Fruit fly (Drosophila melanogaster) whole organism, embryonic: Measurements from ENCODE around the gene CG11999.

Experiments
- Atf3 ChIP-seq: fragments of 200-800 bp; sonication (Bioruptor generic); optimal IDR thresholded peaks from 3 replicates; lab custom pipeline; 2016; ENCODE audit warnings: missing biosample characterization, missing genetic modification characterization
- Awh ChIP-seq: fragments of 200-800 bp; sonication (Bioruptor generic); IDR thresholded peaks from 2 replicates; pipeline ENCODE4, ENCODE4 v1.3.6; 2022; ENCODE audit warnings: missing biosample characterization, missing genetic modification characterization
- CG10321 ChIP-seq: fragments of 200-800 bp; sonication (Bioruptor generic); IDR thresholded peaks from 2 replicates; pipeline ENCODE4 v1.3.6; 2022; ENCODE audit warnings: missing biosample characterization, missing genetic modification characterization
- CG10543 ChIP-seq: fragments of 200-800 bp; sonication (Bioruptor generic); optimal IDR thresholded peaks from 3 replicates; lab custom pipeline; 2017; ENCODE audit warnings: missing biosample characterization, mild to moderate bottlenecking, missing genetic modification characterization, moderate library complexity
- CG11504 ChIP-seq: fragments of 200-800 bp; sonication (Bioruptor generic); optimal IDR thresholded peaks from 3 replicates; lab custom pipeline; 2019; ENCODE audit warnings: missing biosample characterization, mild to moderate bottlenecking, missing genetic modification characterization, moderate library complexity
- CG12071 ChIP-seq: fragments of 200-800 bp; sonication (Bioruptor generic); optimal IDR thresholded peaks from 3 replicates; lab custom pipeline; 2018; ENCODE audit warnings: missing biosample characterization, mild to moderate bottlenecking, missing genetic modification characterization
- CG14050 ChIP-seq: fragments of 200-800 bp; sonication (Bioruptor generic); IDR thresholded peaks from 3 replicates; pipeline ENCODE4 v1.3.6; 2022; ENCODE audit warnings: missing biosample characterization, missing genetic modification characterization
- CG16779 ChIP-seq: fragments of 200-800 bp; sonication (Bioruptor generic); IDR thresholded peaks from 2 replicates; pipeline ENCODE4 v1.3.6; 2022; ENCODE audit warnings: missing biosample characterization, missing genetic modification characterization
- CG17912 ChIP-seq: fragments of 200-800 bp; sonication (Bioruptor generic); optimal IDR thresholded peaks from 2 replicates; lab custom pipeline; 2018; ENCODE audit warnings: missing biosample characterization, mild to moderate bottlenecking, missing genetic modification characterization
- CG2116 ChIP-seq: fragments of 200-800 bp; sonication (Bioruptor generic); optimal IDR thresholded peaks from 3 replicates; lab custom pipeline; 2018; ENCODE audit warnings: missing biosample characterization, mild to moderate bottlenecking, missing genetic modification characterization
- CG32767 ChIP-seq: fragments of 200-800 bp; sonication (Bioruptor generic); IDR thresholded peaks from 2 replicates; pipeline ENCODE4 v1.3.6; 2022; ENCODE audit warnings: missing biosample characterization, missing genetic modification characterization
- CG34422 ChIP-seq: fragments of 200-800 bp; sonication (Bioruptor generic); IDR thresholded peaks from 3 replicates; pipeline ENCODE4 v1.3.6; 2022; ENCODE audit warnings: missing biosample characterization, missing genetic modification characterization
- CG4328 ChIP-seq: fragments of 200-800 bp; sonication (Bioruptor generic); optimal IDR thresholded peaks from 3 replicates; lab custom pipeline; 2017; ENCODE audit warnings: missing biosample characterization, missing genetic modification reagents, missing genetic modification characterization
- CG4854 ChIP-seq: fragments of 200-800 bp; sonication (Bioruptor generic); optimal IDR thresholded peaks from 2 replicates; lab custom pipeline; 2016; ENCODE audit warnings: missing biosample characterization, missing genetic modification characterization, inconsistent platforms
- CG5953 ChIP-seq: fragments of 200-800 bp; sonication (Bioruptor generic); IDR thresholded peaks from 2 replicates; pipeline ENCODE4 v1.3.6; 2022; ENCODE audit warnings: missing biosample characterization, missing genetic modification characterization
- Camta ChIP-seq: fragments of 200-800 bp; sonication (Bioruptor generic); optimal IDR thresholded peaks from 2 replicates; lab custom pipeline; 2016; ENCODE audit warnings: missing biosample characterization, missing genetic modification characterization
- D19A ChIP-seq: fragments of 200-800 bp; optimal IDR thresholded peaks from 3 replicates; lab custom pipeline; 2019; ENCODE audit warnings: missing biosample characterization, mild to moderate bottlenecking, missing genetic modification characterization, moderate library complexity
- Dll ChIP-seq: fragments of 200-800 bp; sonication (Bioruptor generic); IDR thresholded peaks from 4 replicates; pipeline ENCODE4 v1.3.6; 2022; ENCODE audit warnings: missing biosample characterization, missing genetic modification characterization; ENCODE audit not compliant: partially characterized antibody
- Eip74EF ChIP-seq, 2 experiments: fragments of 200-800 bp in 1 of 2; fragments of >200 bp in 1 of 2; sonication (Bioruptor generic) in 1 of 2; optimal IDR thresholded peaks; 2 replicates each; lab custom pipeline; 2017 to 2019; ENCODE audit warnings: missing biosample characterization in 2 of 2, missing genetic modification characterization in 2 of 2, mild to moderate bottlenecking in 1 of 2, moderate library complexity in 1 of 2
- Elba2 ChIP-seq: fragments of 200-800 bp; sonication (Bioruptor generic); optimal IDR thresholded peaks from 3 replicates; lab custom pipeline; 2016; ENCODE audit warnings: missing biosample characterization, missing genetic modification characterization
- GATAe ChIP-seq: fragments of 200-800 bp; sonication (Bioruptor generic); conservative IDR thresholded peaks from 2 replicates; pipeline ENCODE4 v1.3.6; 2022; ENCODE audit warnings: missing biosample characterization, missing genetic modification characterization
- Gug ChIP-seq: fragments of 200-800 bp; sonication (Bioruptor generic); IDR thresholded peaks from 4 replicates; pipeline ENCODE4 v1.3.6; 2022; ENCODE audit warnings: missing biosample characterization, missing genetic modification characterization
- Hmr ChIP-seq: fragments of 200-800 bp; sonication (Bioruptor generic); optimal IDR thresholded peaks from 3 replicates; lab custom pipeline; 2017; ENCODE audit warnings: mild to moderate bottlenecking, missing biosample characterization, missing genetic modification reagents, missing genetic modification characterization
- MBD-R2 ChIP-seq: fragments of 200-800 bp; sonication (Bioruptor generic); IDR thresholded peaks from 2 replicates; pipeline ENCODE4 v1.3.6; 2022; ENCODE audit warnings: missing biosample characterization, missing genetic modification characterization
- MESR4 ChIP-seq: fragments of 200-800 bp; sonication (Bioruptor generic); optimal IDR thresholded peaks from 2 replicates; lab custom pipeline; 2018; ENCODE audit warnings: missing biosample characterization, mild to moderate bottlenecking, missing genetic modification characterization, moderate library complexity
- Optix ChIP-seq: fragments of 200-800 bp; sonication (Bioruptor generic); IDR thresholded peaks from 3 replicates; pipeline ENCODE4 v1.3.6; 2022; ENCODE audit warnings: missing biosample characterization, missing genetic modification characterization
- Rfx ChIP-seq: fragments of 200-800 bp; sonication (Bioruptor generic); IDR thresholded peaks from 2 replicates; pipeline ENCODE4 v1.3.6; 2022; ENCODE audit warnings: missing biosample characterization, missing genetic modification characterization
- Sox102F ChIP-seq: fragments of 200-800 bp; sonication (Bioruptor generic); optimal IDR thresholded peaks from 2 replicates; lab custom pipeline; 2018; ENCODE audit warnings: missing biosample characterization, mild to moderate bottlenecking, missing genetic modification characterization, moderate library complexity
- Sry-β ChIP-seq: fragments of 200-800 bp; sonication (Bioruptor generic); optimal IDR thresholded peaks from 2 replicates; lab custom pipeline; 2018; ENCODE audit warnings: missing biosample characterization, mild to moderate bottlenecking, missing genetic modification characterization, moderate library complexity
- Usf ChIP-seq: fragments of 200-800 bp; sonication (Bioruptor generic); optimal IDR thresholded peaks from 2 replicates; lab custom pipeline; 2017; ENCODE audit warnings: missing genotype, missing biosample characterization, missing genetic modification characterization
- abd-A ChIP-seq: fragments of 200-800 bp; sonication (Bioruptor generic); optimal IDR thresholded peaks from 3 replicates; lab custom pipeline; 2019; ENCODE audit warnings: missing biosample characterization, mild to moderate bottlenecking, missing genetic modification characterization, moderate library complexity
- bbx ChIP-seq: fragments of 200-800 bp; sonication (Bioruptor generic); IDR thresholded peaks from 2 replicates; pipeline ENCODE4 v1.3.6; 2022; ENCODE audit warnings: missing biosample characterization, missing genetic modification characterization; ENCODE audit not compliant: partially characterized antibody
- bcd ChIP-seq: fragments of 200-800 bp; sonication (Bioruptor generic); optimal IDR thresholded peaks from 2 replicates; lab custom pipeline; 2017; ENCODE audit warnings: missing biosample characterization, mild to moderate bottlenecking, missing genetic modification characterization
- btn ChIP-seq: fragments of 200-800 bp; sonication (Bioruptor generic); optimal IDR thresholded peaks from 2 replicates; lab custom pipeline; 2016; ENCODE audit warnings: missing biosample characterization, missing genetic modification characterization
- dysf ChIP-seq: fragments of 200-800 bp; sonication (Bioruptor generic); IDR thresholded peaks from 3 replicates; pipeline ENCODE4 v1.3.6; 2022; ENCODE audit warnings: missing biosample characterization, missing genetic modification characterization
- emc ChIP-seq: fragments of 200-800 bp; sonication (Bioruptor generic); optimal IDR thresholded peaks from 2 replicates; lab custom pipeline; 2016; ENCODE audit warnings: missing biosample characterization, missing genetic modification characterization
- gcm ChIP-seq: fragments of 200-800 bp; sonication (Bioruptor generic); optimal IDR thresholded peaks from 2 replicates; lab custom pipeline; 2019; ENCODE audit warnings: missing biosample characterization, mild to moderate bottlenecking, missing genetic modification characterization, moderate library complexity
- hbn ChIP-seq: fragments of 200-800 bp; sonication (Bioruptor generic); IDR thresholded peaks from 2 replicates; pipeline ENCODE4 v1.3.6; 2022; ENCODE audit warnings: missing biosample characterization, missing genetic modification characterization; ENCODE audit not compliant: partially characterized antibody
- jumu ChIP-seq: fragments of 200-800 bp; sonication (Bioruptor generic); optimal IDR thresholded peaks from 3 replicates; lab custom pipeline; 2016; ENCODE audit warnings: missing biosample characterization, missing genetic modification characterization
- lab ChIP-seq: fragments of 200-800 bp; sonication (Bioruptor generic); optimal IDR thresholded peaks from 3 replicates; lab custom pipeline; 2017; ENCODE audit warnings: missing biosample characterization, missing genetic modification characterization, mild to moderate bottlenecking, moderate library complexity, missing genetic modification reagents
- lmd ChIP-seq: fragments of 200-800 bp; sonication (Bioruptor generic); IDR thresholded peaks from 2 replicates; pipeline ENCODE4 v1.3.6; 2022; ENCODE audit warnings: missing biosample characterization, missing genetic modification characterization
- lov ChIP-seq, 2 experiments: fragments of 200-800 bp in 1 of 2; fragments of >200 bp in 1 of 2; sonication (Bioruptor generic) in 1 of 2; IDR thresholded peaks in 1 of 2; optimal IDR thresholded peaks in 1 of 2; 2 replicates in 1 of 2; 3 replicates in 1 of 2; pipeline versions ENCODE4 v1.3.6 to Lab custom; 2017 to 2022; ENCODE audit warnings: missing biosample characterization in 1 of 2, missing genetic modification characterization in 1 of 2
- luna ChIP-seq: fragments of 200-800 bp; sonication (Bioruptor generic); optimal IDR thresholded peaks from 2 replicates; lab custom pipeline; 2016; ENCODE audit warnings: missing biosample characterization, missing genetic modification characterization
- p53 ChIP-seq: fragments of 200-800 bp; sonication (Bioruptor generic); optimal IDR thresholded peaks from 2 replicates; lab custom pipeline; 2016; ENCODE audit warnings: missing biosample characterization, missing genetic modification characterization
- prd ChIP-seq, 3 experiments: fragments of >200 bp in 2 of 3; fragments of 200-800 bp in 1 of 3; sonication (Bioruptor generic) in 1 of 3; optimal IDR thresholded peaks in 2 of 3; IDR thresholded peaks in 1 of 3; 2 replicates in 2 of 3; 3 replicates in 1 of 3; pipeline versions ENCODE4 v1.3.6 to Lab custom; 2017 to 2022; ENCODE audit warnings: missing biosample characterization in 1 of 3, missing genetic modification characterization in 1 of 3
- sens ChIP-seq: fragments of 200-800 bp; sonication (Bioruptor generic); peaks from one replicate; lab custom pipeline; 2016; ENCODE audit warnings: missing biosample characterization, missing genetic modification characterization
- tap ChIP-seq: fragments of 200-800 bp; optimal IDR thresholded peaks from 3 replicates; lab custom pipeline; 2019; ENCODE audit warnings: missing biosample characterization, mild to moderate bottlenecking, missing genetic modification characterization, moderate library complexity
- unc-4 ChIP-seq: fragments of 200-800 bp; sonication (Bioruptor generic); IDR thresholded peaks from 2 replicates; pipeline ENCODE4 v1.3.6; 2022; ENCODE audit warnings: missing biosample characterization, missing genetic modification characterization; ENCODE audit not compliant: partially characterized antibody

The CG11999 gene

DNA sequence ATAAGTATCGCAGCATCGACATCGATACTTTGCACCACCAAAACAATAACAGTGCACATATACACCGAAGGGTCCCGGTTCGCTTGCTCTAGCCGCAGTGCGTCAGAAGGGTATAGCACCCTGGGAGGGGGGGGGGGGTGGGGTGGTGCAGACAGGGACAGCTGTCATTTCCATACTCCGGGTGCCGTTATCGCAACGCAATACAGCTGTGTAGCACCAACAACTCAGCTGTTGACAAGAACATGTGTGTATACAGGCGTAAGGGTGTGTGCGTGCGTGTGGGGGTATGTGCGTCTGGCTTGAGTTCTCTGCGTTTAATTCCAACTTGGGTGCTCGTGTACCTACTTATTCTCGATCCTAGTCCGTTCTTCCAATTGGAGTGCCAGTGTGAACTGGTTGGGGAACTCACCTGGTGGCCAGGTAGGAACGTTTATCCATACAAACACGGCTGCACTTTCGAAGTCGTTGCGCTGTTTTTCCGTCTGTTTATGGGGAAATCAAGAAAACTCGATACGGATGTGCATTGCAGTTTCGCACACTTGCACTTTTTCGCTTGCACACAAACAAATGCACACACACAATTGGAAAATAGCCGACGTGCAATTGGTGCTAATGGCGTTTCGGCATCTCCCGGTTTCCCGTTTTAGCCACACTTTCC, 13.1 kb upstream of the CG11999 start (continued):
- peak; percentile 18; the same call in 1 of the 4 replicates for TF ChIP-seq Dll (GFP tag; lab: Robert Waterston, UW)
- TF ChIP-seq Eip74EF (GFP tag; optimal IDR thresholded peaks at IDR 0.05; lab: Kevin White, UChicago): no peak
- no peak for TF ChIP-seq Optix (GFP tag; lab: Robert Waterston, UW)
- TF ChIP-seq lab: peak; percentile 61
- no peak for TF ChIP-seq Camta (GFP tag; lab: Kevin White, UChicago)
- TF ChIP-seq Hmr: peak; percentile 44
- peak; percentile 84 for TF ChIP-seq Elba2 (GFP tag; lab: Kevin White, UChicago)
- TF ChIP-seq CG14050 (GFP tag; lab: Robert Waterston, UW): no peak
- TF ChIP-seq bcd (GFP tag; lab: Kevin White, UChicago): no peak
- no peak for TF ChIP-seq CG11504 (tag; lab: Kevin White, UChicago)
- TF ChIP-seq CG34422 (GFP tag; lab: Robert Waterston, UW): peak; percentile 74; the same call in 2 of the 3 replicates
- TF ChIP-seq p53 (GFP tag; lab: Kevin White, UChicago): no peak
- peak; percentile 69 for TF ChIP-seq CG17912 (GFP tag; lab: Kevin White, UChicago)
- no peak for TF ChIP-seq GATAe (GFP tag; lab: Robert Waterston, UW)
- 0 out of 2 replicates have a peak, but pooled peaks have one; percentile 28 for TF ChIP-seq Awh (GFP tag; lab: Robert Waterston, UW)
- TF ChIP-seq Usf: no peak
- TF ChIP-seq CG5953: no peak
- TF ChIP-seq emc (GFP tag; lab: Kevin White, UChicago): no peak
- TF ChIP-seq CG32767: peak; percentile 79
- TF ChIP-seq tap (tag; lab: Kevin White, UChicago): peak; percentile 31
- 0 out of 2 replicates have a peak, but pooled peaks have one; percentile 13 for TF ChIP-seq unc-4
- peak; percentile 90 for TF ChIP-seq CG10543 (GFP tag; lab: Kevin White, UChicago)
- no peak for TF ChIP-seq sens (GFP tag; lab: Kevin White, UChicago)
- 0 out of 3 replicates have a peak, but pooled peaks have one; percentile 12 for TF ChIP-seq dysf (GFP tag; lab: Robert Waterston, UW)
- peak; percentile 6 for TF ChIP-seq abd-A (tag; lab: Kevin White, UChicago)
- TF ChIP-seq Atf3 (GFP tag; lab: Kevin White, UChicago): no peak
- peak; percentile 53 for TF ChIP-seq CG4328 (GFP tag; lab: Kevin White, UChicago)
- peak; percentile 13; the same call in 1 of the 2 replicates for TF ChIP-seq MBD-R2 (GFP tag; lab: Robert Waterston, UW)
- no peak for TF ChIP-seq Sox102F (GFP tag; lab: Kevin White, UChicago)
- TF ChIP-seq prd (optimal IDR thresholded peaks at IDR 0.05; lab: Kevin White, UChicago): no peak
- TF ChIP-seq prd (GFP tag; IDR thresholded peaks at IDR 0.05; lab: Robert Waterston, UW): no peak
- no peak for TF ChIP-seq CG4854 (GFP tag; lab: Kevin White, UChicago)
- peak; percentile 22 for TF ChIP-seq D19A (tag; lab: Kevin White, UChicago)
- no peak for TF ChIP-seq lov (optimal IDR thresholded peaks at IDR 0.05; lab: Kevin White, UChicago)
- 0 out of 3 replicates have a peak, but pooled peaks have one; percentile 19 for TF ChIP-seq lov (GFP tag; IDR thresholded peaks at IDR 0.05; lab: Robert Waterston, UW)
- no peak for TF ChIP-seq Gug
- no peak for TF ChIP-seq CG2116 (GFP tag; lab: Kevin White, UChicago)
- TF ChIP-seq hbn (GFP tag; lab: Robert Waterston, UW): peak; percentile 44; the same call in 1 of the 2 replicates
- peak; percentile 66 for TF ChIP-seq Rfx (GFP tag; lab: Robert Waterston, UW)
- no peak for TF ChIP-seq Sry-β (GFP tag; lab: Kevin White, UChicago)
- no peak for TF ChIP-seq jumu
- no peak for TF ChIP-seq lmd (GFP tag; lab: Robert Waterston, UW)
- TF ChIP-seq MESR4: no peak
- TF ChIP-seq CG16779 (GFP tag; lab: Robert Waterston, UW): no peak
- no peak for TF ChIP-seq btn (GFP tag; lab: Kevin White, UChicago)
- TF ChIP-seq luna: no peak
- no peak for TF ChIP-seq CG10321 (GFP tag; lab: Robert Waterston, UW)
- peak; percentile 36 for TF ChIP-seq gcm (GFP tag; lab: Kevin White, UChicago)
- peak; percentile 36 for TF ChIP-seq CG12071 (GFP tag; lab: Kevin White, UChicago)
- TF ChIP-seq bbx (GFP tag; lab: Robert Waterston, UW): peak; percentile 44; the same call in 1 of the 2 replicates
